Fruit fly (Drosophila melanogaster) whole organism, embryonic: ENCODE results near the gene CG31633.

Source experiments
- Atf3 ChIP-seq: fragments of 200-800 bp; sonication (Bioruptor generic); optimal IDR thresholded peaks from 3 replicates; lab custom pipeline; 2016; ENCODE audit warnings: missing biosample characterization, missing genetic modification characterization
- B-H1 ChIP-seq: fragments of 200-800 bp; sonication (Bioruptor generic); IDR thresholded peaks from 3 replicates; pipeline ENCODE4 v1.3.6; 2022; ENCODE audit warnings: missing biosample characterization, missing genetic modification characterization
- B-H2 ChIP-seq: fragments of 200-800 bp; sonication (Bioruptor generic); optimal IDR thresholded peaks from 2 replicates; lab custom pipeline; 2018; ENCODE audit warnings: missing biosample characterization, mild to moderate bottlenecking, missing genetic modification characterization
- Bgb ChIP-seq: fragments of 200-800 bp; sonication (Bioruptor generic); IDR thresholded peaks from 2 replicates; pipeline ENCODE4 v1.3.6; 2022; ENCODE audit warnings: missing biosample characterization, missing genetic modification characterization; ENCODE audit not compliant: partially characterized antibody
- CG10431 ChIP-seq: fragments of 200-800 bp; sonication (Bioruptor generic); optimal IDR thresholded peaks from 3 replicates; lab custom pipeline; 2018; ENCODE audit warnings: missing biosample characterization, mild to moderate bottlenecking, missing genetic modification characterization
- CG10462 ChIP-seq: fragments of 200-800 bp; sonication (Bioruptor generic); optimal IDR thresholded peaks from 2 replicates; lab custom pipeline; 2016; ENCODE audit warnings: missing biosample characterization, missing genetic modification characterization
- CG32532 ChIP-seq: fragments of 200-800 bp; sonication (Bioruptor generic); IDR thresholded peaks from 2 replicates; pipeline ENCODE4 v1.3.6; 2022; ENCODE audit warnings: missing biosample characterization, missing genetic modification characterization
- CG33213 ChIP-seq: fragments of 200-800 bp; sonication (Bioruptor generic); optimal IDR thresholded peaks from 3 replicates; lab custom pipeline; 2016; ENCODE audit warnings: missing biosample characterization, missing genetic modification characterization
- CG3407 ChIP-seq: fragments of 200-800 bp; sonication (Bioruptor generic); optimal IDR thresholded peaks from 2 replicates; lab custom pipeline; 2018; ENCODE audit warnings: missing biosample characterization, mild to moderate bottlenecking, missing genetic modification characterization
- CG34376 ChIP-seq: fragments of 200-800 bp; sonication (Bioruptor generic); optimal IDR thresholded peaks from 2 replicates; lab custom pipeline; 2018; ENCODE audit warnings: missing biosample characterization, mild to moderate bottlenecking, missing genetic modification characterization
- CG3995 ChIP-seq: fragments of 200-800 bp; sonication (Bioruptor generic); optimal IDR thresholded peaks from 3 replicates; lab custom pipeline; 2016; ENCODE audit warnings: missing biosample characterization, missing genetic modification characterization
- CG7357 ChIP-seq: fragments of 200-800 bp; sonication (Bioruptor generic); IDR thresholded peaks from 3 replicates; pipeline ENCODE4 v1.3.6; 2022; ENCODE audit warnings: missing biosample characterization, missing genetic modification characterization
- CG7372 ChIP-seq: fragments of 200-800 bp; sonication (Bioruptor generic); IDR thresholded peaks from 2 replicates; pipeline ENCODE4 v1.3.6; 2022; ENCODE audit warnings: missing biosample characterization, missing genetic modification characterization
- CG7928 ChIP-seq: fragments of 200-800 bp; sonication (Bioruptor generic); optimal IDR thresholded peaks from 2 replicates; lab custom pipeline; 2017; ENCODE audit warnings: missing biosample characterization, mild to moderate bottlenecking, missing genetic modification characterization
- CG7963 ChIP-seq: fragments of 200-800 bp; sonication (Bioruptor generic); IDR thresholded peaks from 3 replicates; pipeline ENCODE4 v1.3.6; 2022; ENCODE audit warnings: missing biosample characterization, missing genetic modification characterization; ENCODE audit not compliant: partially characterized antibody
- CG8089 ChIP-seq: fragments of 200-800 bp; sonication (Bioruptor generic); optimal IDR thresholded peaks from 3 replicates; lab custom pipeline; 2016; ENCODE audit warnings: missing biosample characterization, missing genetic modification characterization
- CG8359 ChIP-seq: fragments of 200-800 bp; sonication (Bioruptor generic); optimal IDR thresholded peaks from 2 replicates; lab custom pipeline; 2017; ENCODE audit warnings: missing biosample characterization, mild to moderate bottlenecking, missing genetic modification characterization, borderline replicate concordance
- CG9215 ChIP-seq: fragments of 200-800 bp; sonication (Bioruptor generic); IDR thresholded peaks from 2 replicates; pipeline ENCODE4 v1.3.6; 2022; ENCODE audit warnings: missing biosample characterization, missing genetic modification characterization
- Doc2 ChIP-seq: fragments of 200-800 bp; sonication (Bioruptor generic); IDR thresholded peaks from 2 replicates; pipeline ENCODE4 v1.3.6; 2022; ENCODE audit warnings: missing biosample characterization, missing genetic modification characterization
- Ets97D ChIP-seq: fragments of 200-800 bp; sonication (Bioruptor generic); optimal IDR thresholded peaks from 3 replicates; lab custom pipeline; 2016; ENCODE audit warnings: missing biosample characterization, missing genetic modification characterization
- Hmr ChIP-seq: fragments of 200-800 bp; sonication (Bioruptor generic); optimal IDR thresholded peaks from 3 replicates; lab custom pipeline; 2017; ENCODE audit warnings: mild to moderate bottlenecking, missing biosample characterization, missing genetic modification reagents, missing genetic modification characterization
- Hr78 ChIP-seq, 2 experiments: fragments of 200-800 bp in 1 of 2; fragments of >200 bp in 1 of 2; sonication (Bioruptor generic) in 1 of 2; optimal IDR thresholded peaks; 2 replicates each; lab custom pipeline; 2017 to 2019; ENCODE audit warnings: missing biosample characterization in 2 of 2, missing genetic modification characterization in 2 of 2, mild to moderate bottlenecking in 1 of 2, moderate library complexity in 1 of 2
- Hsf ChIP-seq: fragments of 200-800 bp; sonication (Bioruptor generic); optimal IDR thresholded peaks from 3 replicates; lab custom pipeline; 2016; ENCODE audit warnings: missing biosample characterization, missing genetic modification characterization
- NC2α ChIP-seq: fragments of 200-800 bp; sonication (Bioruptor generic); optimal IDR thresholded peaks from 2 replicates; lab custom pipeline; 2016; ENCODE audit warnings: missing biosample characterization, missing genetic modification characterization
- NK7.1 ChIP-seq: fragments of 200-800 bp; sonication (Bioruptor generic); optimal IDR thresholded peaks from 3 replicates; lab custom pipeline; 2016; ENCODE audit warnings: missing biosample characterization, missing genetic modification characterization
- Ssrp ChIP-seq: fragments of 200-800 bp; sonication (Bioruptor generic); optimal IDR thresholded peaks from 2 replicates; lab custom pipeline; 2018; ENCODE audit warnings: missing biosample characterization, mild to moderate bottlenecking, missing genetic modification characterization, moderate library complexity
- ab ChIP-seq: fragments of 200-800 bp; sonication (Bioruptor generic); optimal IDR thresholded peaks from 2 replicates; lab custom pipeline; 2016; ENCODE audit warnings: missing biosample characterization, missing genetic modification characterization
- ara ChIP-seq: fragments of 200-800 bp; sonication (Bioruptor generic); IDR thresholded peaks from 2 replicates; pipeline ENCODE4 v1.3.6; 2022; ENCODE audit warnings: missing biosample characterization, missing genetic modification characterization
- br ChIP-seq: fragments of >200 bp; optimal IDR thresholded peaks from 2 replicates; lab custom pipeline; 2017
- chif ChIP-seq, 2 experiments: fragments of 200-800 bp; sonication (Bioruptor generic); optimal IDR thresholded peaks; 3 replicates each; lab custom pipeline; 2016; ENCODE audit warnings: missing biosample characterization in 2 of 2, missing genetic modification characterization in 2 of 2
- chm ChIP-seq: fragments of 200-800 bp; sonication (Bioruptor generic); IDR thresholded peaks from 2 replicates; pipeline ENCODE4 v1.3.6; 2022; ENCODE audit warnings: missing biosample characterization, missing genetic modification characterization
- chn ChIP-seq: fragments of 200-800 bp; sonication (Bioruptor generic); optimal IDR thresholded peaks from 2 replicates; lab custom pipeline; 2016; ENCODE audit warnings: missing biosample characterization, missing genetic modification characterization
- dati ChIP-seq: fragments of 200-800 bp; sonication (Bioruptor generic); IDR thresholded peaks from 2 replicates; pipeline ENCODE4 v1.3.6; 2022; ENCODE audit warnings: missing biosample characterization, missing genetic modification characterization
- dm ChIP-seq: fragments of 200-800 bp; sonication (Bioruptor generic); optimal IDR thresholded peaks from 3 replicates; lab custom pipeline; 2016; ENCODE audit warnings: missing biosample characterization, missing genetic modification characterization
- dpn ChIP-seq, 2 experiments: fragments of 200-800 bp; sonication (Bioruptor generic); optimal IDR thresholded peaks; 3 replicates each; lab custom pipeline; 2016; ENCODE audit warnings: missing biosample characterization in 2 of 2, missing genetic modification characterization in 2 of 2
- ind ChIP-seq: fragments of 200-800 bp; sonication (Bioruptor generic); optimal IDR thresholded peaks from 3 replicates; lab custom pipeline; 2016; ENCODE audit warnings: missing biosample characterization, missing genetic modification characterization
- kah ChIP-seq: fragments of 200-800 bp; sonication (Bioruptor generic); optimal IDR thresholded peaks from 2 replicates; lab custom pipeline; 2018; ENCODE audit warnings: missing biosample characterization, mild to moderate bottlenecking, missing genetic modification characterization
- nau ChIP-seq: fragments of 200-800 bp; sonication (Bioruptor generic); optimal IDR thresholded peaks from 3 replicates; lab custom pipeline; 2017; ENCODE audit warnings: missing biosample characterization, mild to moderate bottlenecking, missing genetic modification characterization, missing genetic modification reagents
- org-1 ChIP-seq: fragments of 200-800 bp; sonication (Bioruptor generic); optimal IDR thresholded peaks from 2 replicates; lab custom pipeline; 2017; ENCODE audit warnings: missing biosample characterization, missing genetic modification characterization
- pfk ChIP-seq: fragments of 200-800 bp; sonication (Bioruptor generic); optimal IDR thresholded peaks from 2 replicates; lab custom pipeline; 2018; ENCODE audit warnings: missing biosample characterization, mild to moderate bottlenecking, missing genetic modification characterization, moderate library complexity
- pita ChIP-seq: fragments of 200-800 bp; sonication (Bioruptor generic); optimal IDR thresholded peaks from 2 replicates; lab custom pipeline; 2017; ENCODE audit warnings: missing biosample characterization, mild to moderate bottlenecking, missing genetic modification characterization
- pzg ChIP-seq: fragments of 200-800 bp; sonication (Bioruptor generic); optimal IDR thresholded peaks from 3 replicates; lab custom pipeline; 2018; ENCODE audit warnings: missing biosample characterization, mild to moderate bottlenecking, missing genetic modification characterization, moderate library complexity
- repo ChIP-seq: fragments of 200-800 bp; sonication (Bioruptor generic); optimal IDR thresholded peaks from 2 replicates; lab custom pipeline; 2016; ENCODE audit warnings: missing biosample characterization, missing genetic modification characterization
- rib ChIP-seq: fragments of 200-800 bp; sonication (Bioruptor generic); IDR thresholded peaks from 2 replicates; pipeline ENCODE4 v1.3.6; 2022; ENCODE audit warnings: missing biosample characterization, missing genetic modification characterization
- run ChIP-seq: fragments of 200-800 bp; sonication (Bioruptor generic); optimal IDR thresholded peaks from 3 replicates; lab custom pipeline; 2018; ENCODE audit warnings: missing biosample characterization, mild to moderate bottlenecking, missing genetic modification characterization
- slou ChIP-seq: fragments of 200-800 bp; sonication (Bioruptor generic); optimal IDR thresholded peaks from 3 replicates; lab custom pipeline; 2016; ENCODE audit warnings: missing biosample characterization, missing genetic modification characterization

CG31633 gene

DNA sequence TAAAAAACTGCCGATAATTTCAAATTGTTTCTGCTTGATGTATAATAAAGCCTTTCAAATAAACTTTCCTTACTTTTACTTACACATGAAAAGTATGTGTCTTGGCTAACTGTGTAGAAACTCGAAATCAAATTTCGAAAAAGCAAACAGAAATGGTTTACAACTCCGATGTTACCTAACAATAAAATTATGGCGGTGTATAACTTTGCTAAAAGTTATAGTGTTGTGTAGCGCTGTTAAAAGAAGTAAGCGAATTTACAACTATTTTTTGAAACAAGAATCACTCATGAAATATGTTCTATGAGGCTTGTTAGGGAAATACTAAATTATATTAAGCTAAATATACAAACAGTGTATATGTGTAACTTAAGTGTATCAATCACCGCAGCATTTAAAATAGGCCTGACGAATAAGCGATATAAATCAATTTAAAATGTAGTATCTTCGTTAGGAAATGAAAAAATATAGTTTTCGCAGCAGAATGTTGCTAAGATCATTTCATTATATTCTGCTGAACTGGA lies 33.4 kb downstream of the CG31633 start, which contains the start of gene CG34345 (continued):
- no peak for TF ChIP-seq B-H1 (GFP tag; lab: Robert Waterston, UW)
- TF ChIP-seq CG7372: no peak
- peak; percentile 27 for TF ChIP-seq B-H2
- peak; percentile 51 for TF ChIP-seq Hmr (GFP tag; lab: Kevin White, UChicago)
- TF ChIP-seq Ssrp (tag; lab: Kevin White, UChicago): no peak
- no peak for TF ChIP-seq nau (GFP tag; lab: Kevin White, UChicago)
- no peak for TF ChIP-seq dm (GFP tag; lab: Kevin White, UChicago)
- no peak for TF ChIP-seq CG8089 (GFP tag; lab: Kevin White, UChicago)
- TF ChIP-seq CG8359 (GFP tag; lab: Kevin White, UChicago): no peak
- TF ChIP-seq rib (GFP tag; lab: Robert Waterston, UW): no peak
- no peak for TF ChIP-seq CG3995
- TF ChIP-seq chm (GFP tag; lab: Robert Waterston, UW): no peak
- TF ChIP-seq slou (GFP tag; lab: Kevin White, UChicago): no peak
- TF ChIP-seq CG33213: peak; percentile 40
- no peak for TF ChIP-seq CG7928 (GFP tag; lab: Kevin White, UChicago)
- TF ChIP-seq repo (GFP tag; lab: Kevin White, UChicago): no peak
- TF ChIP-seq CG10431 (GFP tag; lab: Kevin White, UChicago): no peak
- TF ChIP-seq org-1 (GFP tag; lab: Kevin White, UChicago): no peak
- peak; percentile 43 for TF ChIP-seq pzg (GFP tag; lab: Kevin White, UChicago)
- no peak for TF ChIP-seq Hr78 (GFP tag; optimal IDR thresholded peaks at IDR 0.05; lab: Kevin White, UChicago)
- peak; percentile 86 for TF ChIP-seq Ets97D (GFP tag; lab: Kevin White, UChicago)
- TF ChIP-seq Hsf: peak; percentile 25
- peak; percentile 30; the same call in 1 of the 2 replicates for TF ChIP-seq CG32532 (GFP tag; lab: Robert Waterston, UW)
- TF ChIP-seq run (tag; lab: Kevin White, UChicago): no peak
- no peak for TF ChIP-seq chn (GFP tag; lab: Kevin White, UChicago)
- no peak for TF ChIP-seq ab (GFP tag; lab: Kevin White, UChicago)
- TF ChIP-seq Atf3 (GFP tag; lab: Kevin White, UChicago): no peak
- no peak for TF ChIP-seq CG3407 (GFP tag; lab: Kevin White, UChicago)
- no peak for TF ChIP-seq CG34376 (GFP tag; lab: Kevin White, UChicago)
- TF ChIP-seq pita (GFP tag; lab: Kevin White, UChicago): peak; percentile 90
- peak; percentile 8 to 48 for TF ChIP-seq dpn (GFP tag; optimal IDR thresholded peaks at IDR 0.05; lab: Kevin White, UChicago)
- TF ChIP-seq kah (GFP tag; lab: Kevin White, UChicago): no peak
- no peak for TF ChIP-seq chif (GFP tag; optimal IDR thresholded peaks at IDR 0.05; lab: Kevin White, UChicago)
- no peak for TF ChIP-seq pfk (GFP tag; lab: Kevin White, UChicago)
- no peak for TF ChIP-seq NC2α
- TF ChIP-seq CG7357: no peak

DNA sequence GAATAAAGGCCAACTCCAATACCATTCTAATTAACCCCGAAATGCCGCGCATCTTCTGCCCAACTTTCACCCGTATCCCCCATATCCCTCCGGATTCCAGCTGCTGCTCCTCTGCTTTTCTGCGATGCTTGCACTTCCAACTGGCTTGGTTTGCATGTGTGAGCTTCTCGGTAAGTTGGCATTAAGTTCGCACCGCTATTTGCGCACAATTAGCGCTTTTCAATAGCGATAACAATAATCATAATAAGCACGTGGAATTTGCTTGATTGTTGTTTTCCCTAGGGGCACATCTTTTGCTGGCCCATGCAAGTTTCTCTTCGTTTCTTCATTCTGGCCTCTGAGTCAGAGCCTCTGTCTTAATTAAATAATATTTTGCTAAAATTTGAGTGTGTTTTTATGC lies 34.1 kb downstream of the CG31633 start:
- TF ChIP-seq CG7963 (GFP tag; lab: Robert Waterston, UW) (no peak), ind (no peak), br (lab: Kevin White, UChicago) (no peak), CG7357 (no peak), ara (GFP tag; lab: Robert Waterston, UW) (no peak), CG10462 (GFP tag; lab: Kevin White, UChicago) (no peak), CG9215 (GFP tag; lab: Robert Waterston, UW) (no peak), Doc2 (GFP tag; lab: Robert Waterston, UW) (no peak), dati (no peak), NK7.1 (GFP tag; lab: Kevin White, UChicago) (no peak), Bgb (GFP tag; lab: Robert Waterston, UW) (no peak)
